Worm (Caenorhabditis elegans) whole organism, mixed stage, embryonic: Measurements from ENCODE around the gene lgc-21.
A peak's percentile ranks its signal among the peaks of the same experiment; 100 is the strongest.

Source experiments
- M03D4.4 ChIP-seq: sonication (generic microtip); optimal IDR thresholded peaks from 2 replicates; lab custom pipeline; 2017; ENCODE audit warnings: mild to moderate bottlenecking, missing genetic modification characterization, missing compliant biosample characterization
- bed-3 ChIP-seq: fragments of 200-800 bp; sonication (Bioruptor generic); optimal IDR thresholded peaks from 3 replicates; lab custom pipeline; 2018; ENCODE audit warnings: mild to moderate bottlenecking, missing genetic modification characterization, moderate library complexity, missing compliant biosample characterization
- blmp-1 ChIP-seq: fragments of 150-350 bp; optimal IDR thresholded peaks from 2 replicates; lab custom pipeline; 2014; ENCODE audit warnings: missing biosample characterization, missing genetic modification characterization
- ceh-39 ChIP-seq: fragments of 150-350 bp; optimal IDR thresholded peaks from 2 replicates; lab custom pipeline; 2014; ENCODE audit warnings: missing biosample characterization, missing genetic modification characterization
- ceh-43 ChIP-seq: fragments of 200-800 bp; sonication (Bioruptor generic); optimal IDR thresholded peaks from 2 replicates; lab custom pipeline; 2018; ENCODE audit warnings: mild to moderate bottlenecking, missing genetic modification characterization, moderate library complexity, missing compliant biosample characterization
- ceh-83 ChIP-seq: fragments of 200-800 bp; sonication (Bioruptor generic); optimal IDR thresholded peaks from 2 replicates; lab custom pipeline; 2018; ENCODE audit warnings: mild to moderate bottlenecking, missing genetic modification characterization, missing compliant biosample characterization
- cnd-1 ChIP-seq: fragments of 200-800 bp; sonication (Bioruptor generic); optimal IDR thresholded peaks from 2 replicates; lab custom pipeline; 2018; ENCODE audit warnings: mild to moderate bottlenecking, missing genetic modification characterization, missing compliant biosample characterization
- drap-1 ChIP-seq: fragments of 200-800 bp; sonication (Bioruptor generic); optimal IDR thresholded peaks from 3 replicates; lab custom pipeline; 2018; ENCODE audit warnings: mild to moderate bottlenecking, missing genetic modification characterization, missing compliant biosample characterization
- elt-3 ChIP-seq: fragments of 150-350 bp; optimal IDR thresholded peaks from 2 replicates; lab custom pipeline; 2014; ENCODE audit warnings: missing biosample characterization, missing genetic modification characterization
- flh-1 ChIP-seq: fragments of 200-800 bp; sonication (Bioruptor generic); optimal IDR thresholded peaks from 2 replicates; lab custom pipeline; 2018; ENCODE audit warnings: mild to moderate bottlenecking, missing genetic modification characterization, moderate library complexity, missing compliant biosample characterization
- ham-2 ChIP-seq: fragments of 200-800 bp; sonication (Bioruptor generic); optimal IDR thresholded peaks from 2 replicates; lab custom pipeline; 2018; ENCODE audit warnings: mild to moderate bottlenecking, missing genetic modification characterization, missing compliant biosample characterization
- hlh-1 ChIP-seq: fragments of 150-350 bp; optimal IDR thresholded peaks from 2 replicates; lab custom pipeline; 2014; ENCODE audit warnings: missing biosample characterization, missing genetic modification reagents, missing genetic modification characterization
- lin-13 ChIP-seq: fragments of 150-350 bp; optimal IDR thresholded peaks from 2 replicates; lab custom pipeline; 2014; ENCODE audit warnings: missing biosample characterization, missing genetic modification characterization
- lin-32 ChIP-seq: fragments of 200-800 bp; sonication (Bioruptor generic); optimal IDR thresholded peaks from 2 replicates; lab custom pipeline; 2018; ENCODE audit warnings: mild to moderate bottlenecking, missing genetic modification characterization, missing compliant biosample characterization
- lsy-2 ChIP-seq: fragments of 150-350 bp; optimal IDR thresholded peaks from 2 replicates; lab custom pipeline; 2014; ENCODE audit warnings: missing biosample characterization, missing genetic modification characterization
- mab-5 ChIP-seq: fragments of 150-350 bp; optimal IDR thresholded peaks from 2 replicates; lab custom pipeline; 2014; ENCODE audit warnings: missing biosample characterization, missing genetic modification characterization
- mep-1 ChIP-seq: fragments of 150-350 bp; optimal IDR thresholded peaks from 2 replicates; lab custom pipeline; 2017; ENCODE audit warnings: missing biosample characterization, missing genetic modification reagents, missing genetic modification characterization, inconsistent platforms
- nhr-12 ChIP-seq: fragments of 150-350 bp; optimal IDR thresholded peaks from 2 replicates; lab custom pipeline; 2014; ENCODE audit warnings: missing biosample characterization, missing genetic modification characterization
- nhr-2 ChIP-seq: fragments of 150-350 bp; optimal IDR thresholded peaks from 2 replicates; lab custom pipeline; 2014; ENCODE audit warnings: missing biosample characterization, missing genetic modification characterization
- nhr-28 ChIP-seq: fragments of 150-350 bp; optimal IDR thresholded peaks from 2 replicates; lab custom pipeline; 2014; ENCODE audit warnings: missing biosample characterization, missing genetic modification characterization
- nhr-76 ChIP-seq: sonication (generic microtip); optimal IDR thresholded peaks from 2 replicates; lab custom pipeline; 2017; ENCODE audit warnings: missing biosample characterization, missing genetic modification characterization
- pha-4 ChIP-seq: fragments of 150-350 bp; optimal IDR thresholded peaks from 2 replicates; lab custom pipeline; 2018; ENCODE audit warnings: missing biosample characterization, missing genetic modification reagents, missing genetic modification characterization
- sem-2 ChIP-seq: fragments of 200-800 bp; sonication (Bioruptor generic); optimal IDR thresholded peaks from 2 replicates; lab custom pipeline; 2018; ENCODE audit warnings: mild to moderate bottlenecking, missing genetic modification characterization, missing compliant biosample characterization
- snpc-4 ChIP-seq: fragments of 150-350 bp; optimal IDR thresholded peaks from 2 replicates; lab custom pipeline; 2014; ENCODE audit warnings: missing biosample characterization, missing genetic modification characterization
- sptf-1 ChIP-seq: sonication (generic microtip); optimal IDR thresholded peaks from 2 replicates; lab custom pipeline; 2017; ENCODE audit warnings: mild to moderate bottlenecking, missing genetic modification characterization, moderate library complexity, missing compliant biosample characterization
- tbx-8 ChIP-seq: fragments of 200-800 bp; sonication (Bioruptor generic); optimal IDR thresholded peaks from 2 replicates; lab custom pipeline; 2018; ENCODE audit warnings: mild to moderate bottlenecking, missing genetic modification characterization, moderate library complexity, missing compliant biosample characterization
- unc-39 ChIP-seq: fragments of 150-350 bp; optimal IDR thresholded peaks from 2 replicates; lab custom pipeline; 2014; ENCODE audit warnings: missing biosample characterization, missing genetic modification characterization
- unc-62 ChIP-seq: fragments of 150-350 bp; optimal IDR thresholded peaks from 2 replicates; lab custom pipeline; 2014; ENCODE audit warnings: missing biosample characterization, missing genetic modification reagents, missing genetic modification characterization
- zip-8 ChIP-seq: fragments of 150-350 bp; optimal IDR thresholded peaks from 2 replicates; lab custom pipeline; 2014; ENCODE audit warnings: missing biosample characterization, missing genetic modification characterization
- ztf-11 ChIP-seq: fragments of 150-350 bp; optimal IDR thresholded peaks from 2 replicates; lab custom pipeline; 2014; ENCODE audit warnings: missing biosample characterization, missing genetic modification characterization

The lgc-21 gene

DNA sequence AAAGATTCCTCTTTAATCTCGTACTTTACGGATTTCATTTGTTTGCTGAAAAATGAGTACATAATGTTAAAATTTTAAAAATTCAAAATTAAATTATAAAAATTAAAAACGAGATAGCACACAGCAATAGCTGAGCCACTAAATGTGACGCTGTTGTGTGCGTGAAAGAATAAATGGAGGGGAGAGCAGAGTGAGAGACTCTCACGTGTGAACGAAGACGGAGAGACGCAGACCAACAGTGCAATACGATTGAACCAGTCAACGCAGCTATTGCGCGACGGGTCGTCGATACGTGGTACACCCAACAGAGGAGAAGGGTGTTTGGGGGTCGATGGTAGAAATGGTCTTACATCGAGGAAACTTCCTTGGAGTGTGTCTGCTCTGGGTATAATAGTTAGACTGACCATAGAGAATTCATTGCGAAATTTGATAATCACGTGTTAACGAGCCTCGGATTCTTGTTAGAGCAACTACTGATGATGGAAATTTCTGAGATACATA, 30.9 kb upstream of the lgc-21 start, which contains the start of gene F16B12.4:
Gene F16B12.4 (minus strand): TSS at position 51 of the 501 bp plus-strand sequence.
- TF ChIP-seq unc-62 (GFP tag; lab: Kevin White, UChicago) (no peak), pha-4 (tag; lab: Kevin White, UChicago) (peak; percentile 14)
- TF ChIP-seq, all 35 proteins: peak for 1

DNA sequence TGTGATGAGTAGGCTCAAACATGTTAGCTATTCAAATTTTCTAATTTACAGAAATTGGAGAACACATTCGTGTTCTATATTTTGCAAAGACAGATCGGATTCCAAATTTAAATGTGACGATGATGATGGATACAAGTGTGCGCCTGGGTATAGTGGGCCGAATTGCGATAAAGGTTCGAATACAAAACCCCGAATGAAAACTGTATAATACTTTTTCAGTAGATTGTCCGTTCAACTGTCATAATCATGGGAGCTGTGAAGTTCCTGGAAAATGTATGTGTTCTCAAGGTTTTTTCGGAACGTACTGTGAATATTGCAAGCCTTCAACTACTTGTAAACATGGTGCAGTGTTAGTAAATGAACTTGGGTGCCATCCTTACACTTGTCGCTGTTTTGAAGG, 23.2 kb upstream of the lgc-21 start:
- no peak for TF ChIP-seq unc-62 (GFP tag; lab: Kevin White, UChicago)
- no peak for TF ChIP-seq tbx-8 (GFP tag; lab: Kevin White, UChicago)
- no peak for TF ChIP-seq M03D4.4 (tag; lab: Kevin White, UChicago)
- no peak for TF ChIP-seq pha-4 (tag; lab: Kevin White, UChicago)
- TF ChIP-seq snpc-4 (tag; lab: Kevin White, UChicago), result no peak
- no peak for TF ChIP-seq lsy-2
- no peak for TF ChIP-seq nhr-2 (tag; lab: Kevin White, UChicago)
- TF ChIP-seq ham-2 (GFP tag; lab: Kevin White, UChicago), result no peak
- no peak for TF ChIP-seq mep-1
- TF ChIP-seq unc-39 (tag; lab: Kevin White, UChicago), result no peak
- TF ChIP-seq nhr-28 (tag; lab: Kevin White, UChicago), result no peak
- no peak for TF ChIP-seq ztf-11 (tag; lab: Kevin White, UChicago)
- TF ChIP-seq mab-5 (tag; lab: Kevin White, UChicago), result no peak
- no peak for TF ChIP-seq nhr-12 (tag; lab: Kevin White, UChicago)

DNA sequence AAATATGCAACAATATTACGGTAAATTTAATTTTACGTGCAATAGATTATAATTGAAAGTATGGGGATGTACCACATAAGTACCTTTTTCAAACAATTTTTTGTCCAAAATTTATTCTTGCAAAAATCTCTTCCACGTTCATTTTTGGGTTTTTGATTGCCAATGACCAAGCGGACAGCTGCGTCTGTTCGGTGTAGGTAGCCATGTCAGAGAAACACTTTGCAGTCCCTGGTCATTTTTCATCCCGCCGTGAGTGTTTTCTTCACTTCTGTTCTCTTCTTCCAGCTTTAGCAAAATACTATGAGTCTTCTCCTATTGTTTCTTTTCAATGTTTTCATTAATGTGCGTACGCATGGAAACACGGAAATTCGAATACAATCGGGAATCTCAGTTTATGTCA, 22.3 kb upstream of the lgc-21 start, which contains the start of gene dsl-4:
Gene dsl-4 (plus strand): TSS at position 301 of the 400 bp plus-strand sequence.
- TF ChIP-seq drap-1 (GFP tag; lab: Kevin White, UChicago), result no peak
- TF ChIP-seq lin-13 (tag; lab: Kevin White, UChicago), result no peak
- TF ChIP-seq ceh-39 (tag; lab: Kevin White, UChicago), result no peak
- no peak for TF ChIP-seq nhr-2 (tag; lab: Kevin White, UChicago)
- no peak for TF ChIP-seq cnd-1 (tag; lab: Kevin White, UChicago)
- TF ChIP-seq blmp-1 (tag; lab: Kevin White, UChicago), result no peak
- no peak for TF ChIP-seq nhr-12 (tag; lab: Kevin White, UChicago)
- TF ChIP-seq unc-62 (GFP tag; lab: Kevin White, UChicago), result no peak
- TF ChIP-seq unc-39 (tag; lab: Kevin White, UChicago), result no peak
- no peak for TF ChIP-seq sptf-1 (tag; lab: Kevin White, UChicago)

DNA sequence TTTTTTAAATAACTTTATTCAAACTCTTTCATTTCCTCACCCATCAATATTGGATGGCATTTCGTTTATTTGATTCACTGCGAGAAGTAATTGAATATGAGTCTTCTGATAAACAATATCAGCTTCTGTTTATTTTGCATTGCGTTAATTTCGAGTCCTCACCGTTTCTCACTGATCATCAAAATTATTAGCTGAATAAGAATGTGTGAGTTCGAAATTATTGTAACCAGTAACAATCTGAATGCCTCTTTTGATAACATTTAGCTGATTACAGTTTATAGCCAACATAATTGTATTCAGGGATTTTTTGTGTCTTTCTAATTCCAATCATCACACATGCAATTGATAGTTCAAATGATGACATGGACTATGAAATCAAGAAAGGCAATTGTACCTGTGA, 17.4 kb upstream of the lgc-21 start, which contains the start of gene F16B12.1:
Gene F16B12.1 (plus strand): TSS at position 301 of the 400 bp plus-strand sequence.
- TF ChIP-seq lin-13 (tag; lab: Kevin White, UChicago), result no peak
- no peak for TF ChIP-seq sptf-1 (tag; lab: Kevin White, UChicago)
- no peak for TF ChIP-seq tbx-8 (GFP tag; lab: Kevin White, UChicago)
- no peak for TF ChIP-seq mab-5 (tag; lab: Kevin White, UChicago)
- no peak for TF ChIP-seq lin-32 (GFP tag; lab: Kevin White, UChicago)
- TF ChIP-seq bed-3 (GFP tag; lab: Kevin White, UChicago), result no peak

DNA sequence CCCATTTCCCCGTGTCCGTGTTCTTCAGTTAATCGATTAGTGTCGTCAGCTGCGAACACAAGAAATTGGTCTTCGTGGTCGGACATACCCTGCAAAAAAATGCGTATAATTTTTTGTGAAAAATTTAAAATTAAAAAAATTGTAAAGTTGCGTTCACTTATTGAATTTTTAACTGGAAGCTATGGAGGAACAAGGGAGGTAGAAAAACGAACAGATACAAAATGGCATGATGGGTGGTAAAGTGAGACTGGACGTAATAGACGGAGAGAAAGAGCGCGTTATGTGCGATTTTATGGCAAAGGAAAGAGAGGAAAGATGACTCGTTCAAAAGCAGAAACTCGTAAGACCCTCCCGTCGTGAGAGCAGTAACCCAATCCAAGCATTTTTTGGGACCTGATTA, 16.4 kb upstream of the lgc-21 start, which contains the start of gene C33G3.6:
Gene C33G3.6 (minus strand): TSS at position 101 of the 400 bp plus-strand sequence.
- no peak for TF ChIP-seq nhr-76 (tag; lab: Kevin White, UChicago)
- TF ChIP-seq hlh-1 (tag; lab: Kevin White, UChicago), result peak; percentile 16

DNA sequence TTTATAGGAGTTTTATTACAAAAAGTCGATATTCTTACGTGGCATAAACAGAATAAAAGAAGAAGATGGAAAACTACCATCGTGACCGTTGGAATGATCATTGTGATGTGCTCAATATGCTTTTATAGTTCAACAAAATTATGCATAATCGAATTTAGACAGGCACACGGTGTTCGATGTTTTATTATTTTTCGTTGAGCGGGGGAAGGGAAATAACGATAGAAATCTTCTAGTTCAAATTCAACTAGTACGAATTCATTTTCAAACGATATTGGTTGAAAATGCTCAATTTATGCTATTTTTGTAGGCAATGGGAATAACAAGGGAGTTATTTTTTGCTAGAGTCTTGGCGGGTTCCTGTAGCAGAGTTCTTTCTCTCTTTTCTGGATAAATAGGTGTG, 10.8 kb upstream of the lgc-21 start, which contains the start of gene C33G3.5:
Gene C33G3.5 (minus strand): TSS at position 101 of the 400 bp plus-strand sequence.
- no peak for TF ChIP-seq blmp-1 (tag; lab: Kevin White, UChicago)
- no peak for TF ChIP-seq M03D4.4 (tag; lab: Kevin White, UChicago)
- no peak for TF ChIP-seq nhr-12 (tag; lab: Kevin White, UChicago)
- TF ChIP-seq snpc-4 (tag; lab: Kevin White, UChicago), result no peak
- TF ChIP-seq ceh-83 (GFP tag; lab: Kevin White, UChicago), result no peak
- TF ChIP-seq elt-3 (tag; lab: Kevin White, UChicago), result no peak
- no peak for TF ChIP-seq mep-1
- TF ChIP-seq sem-2, result no peak
- no peak for TF ChIP-seq ceh-43 (GFP tag; lab: Kevin White, UChicago)
- TF ChIP-seq hlh-1 (tag; lab: Kevin White, UChicago), result no peak
- no peak for TF ChIP-seq flh-1
- TF ChIP-seq zip-8, result no peak
